Fruit fly (Drosophila melanogaster): ENCODE results near the gene cdm.

Gene cdm

dm6 chr3R:18185385-18185784 lies 2.1 kb upstream of the cdm start, which contains the start of the genes Arp5 and CG7208 (continued):
- no peak for TF ChIP-seq CG15011 (GFP tag; optimal IDR thresholded peaks at IDR 0.05)
- TF ChIP-seq Nf-YB (GFP tag; optimal IDR thresholded peaks at IDR 0.05): peak; percentile 52
- peak; percentile 34 for TF ChIP-seq CG6765 (GFP tag; optimal IDR thresholded peaks at IDR 0.05)
- TF ChIP-seq unpg (GFP tag; optimal IDR thresholded peaks at IDR 0.05): no peak
- no peak for TF ChIP-seq CG17186 (GFP tag; optimal IDR thresholded peaks at IDR 0.05)
- TF ChIP-seq CG8924 (tag; optimal IDR thresholded peaks at IDR 0.05): peak; percentile 65
- peak; percentile 39 for TF ChIP-seq gfzf (GFP tag; optimal IDR thresholded peaks at IDR 0.05)
- TF ChIP-seq H2.0 (GFP tag; IDR thresholded peaks at IDR 0.05): no peak
- no peak for TF ChIP-seq otp (GFP tag; IDR thresholded peaks at IDR 0.05)
- TF ChIP-seq Rfx (GFP tag; IDR thresholded peaks at IDR 0.05): peak; percentile 81
- no peak for TF ChIP-seq Hr39 (optimal IDR thresholded peaks at IDR 0.05)
- no peak for TF ChIP-seq sc (optimal IDR thresholded peaks at IDR 0.05)
- peak; percentile 47 for TF ChIP-seq sc (GFP tag; optimal IDR thresholded peaks at IDR 0.05)
- no peak for TF ChIP-seq chinmo (GFP tag; IDR thresholded peaks at IDR 0.05; ENCODE audit: partially characterized antibody)
- peak; percentile 84 for TF ChIP-seq row (GFP tag; IDR thresholded peaks at IDR 0.05)
- TF ChIP-seq MESR4 (GFP tag; optimal IDR thresholded peaks at IDR 0.05): peak; percentile 37
- no peak for TF ChIP-seq CG17912 (GFP tag; optimal IDR thresholded peaks at IDR 0.05)
- TF ChIP-seq Hr51 (GFP tag; optimal IDR thresholded peaks at IDR 0.05): peak in 1 of 2 experiments; percentile 44
- peak; percentile 51 for TF ChIP-seq CG17829 (tag; optimal IDR thresholded peaks at IDR 0.05)
- no peak for TF ChIP-seq CG8281 (tag; optimal IDR thresholded peaks at IDR 0.05)
- no peak for TF ChIP-seq ash1 (GFP tag; optimal IDR thresholded peaks at IDR 0.05)
- TF ChIP-seq Lim3 (GFP tag; IDR thresholded peaks at IDR 0.05): no peak
- no peak for TF ChIP-seq aop (GFP tag; IDR thresholded peaks at IDR 0.05)
- TF ChIP-seq tgo (GFP tag; IDR thresholded peaks at IDR 0.05): peak; percentile 66
- TF ChIP-seq wdn (GFP tag; IDR thresholded peaks at IDR 0.05): peak; percentile 39; the same call in 1 of the 2 replicates
- TF ChIP-seq sd (tag; optimal IDR thresholded peaks at IDR 0.05): no peak
- peak; percentile 61; the same call in 1 of the 2 replicates for TF ChIP-seq lmd (GFP tag; IDR thresholded peaks at IDR 0.05)
- TF ChIP-seq unc-4 (GFP tag; IDR thresholded peaks at IDR 0.05; ENCODE audit: partially characterized antibody): no peak
- TF ChIP-seq Bteb2 (GFP tag; optimal IDR thresholded peaks at IDR 0.05): peak; percentile 72
- TF ChIP-seq ERR (GFP tag; optimal IDR thresholded peaks at IDR 0.05): no peak
- no peak for TF ChIP-seq C15 (GFP tag; IDR thresholded peaks at IDR 0.05)
- TF ChIP-seq CG8089 (GFP tag; optimal IDR thresholded peaks at IDR 0.05): no peak
- TF ChIP-seq ato (GFP tag; IDR thresholded peaks at IDR 0.05; ENCODE audit: partially characterized antibody): no peak
- TF ChIP-seq Abd-B (GFP tag; optimal IDR thresholded peaks at IDR 0.05): peak; percentile 85
- peak; percentile 31 for TF ChIP-seq CG9609 (GFP tag; optimal IDR thresholded peaks at IDR 0.05)
- TF ChIP-seq pan (optimal IDR thresholded peaks at IDR 0.05): no peak
- peak in 1 of 2 experiments; percentile 71 for TF ChIP-seq pan (GFP tag; optimal IDR thresholded peaks at IDR 0.05 in 1 of 2, IDR thresholded peaks at IDR 0.05 in 1 of 2)
- peak; percentile 11 for TF ChIP-seq Mes4 (GFP tag; optimal IDR thresholded peaks at IDR 0.05)
- peak; percentile 8 for TF ChIP-seq her (GFP tag; optimal IDR thresholded peaks at IDR 0.05)
- TF ChIP-seq jigr1 (GFP tag; IDR thresholded peaks at IDR 0.05): no peak
- 0 out of 2 replicates have a peak, but pooled peaks have one; percentile 21 for TF ChIP-seq CG32767 (GFP tag; IDR thresholded peaks at IDR 0.05)
- TF ChIP-seq D19B (GFP tag; optimal IDR thresholded peaks at IDR 0.05): peak; percentile 42
- TF ChIP-seq CG4730 (GFP tag; IDR thresholded peaks at IDR 0.05): no peak
- TF ChIP-seq bigmax (GFP tag; optimal IDR thresholded peaks at IDR 0.05): no peak
- peak; percentile 82 for TF ChIP-seq CG12391 (tag; optimal IDR thresholded peaks at IDR 0.05)
- TF ChIP-seq jing (GFP tag; optimal IDR thresholded peaks at IDR 0.05): no peak
- TF ChIP-seq Fer1 (GFP tag; optimal IDR thresholded peaks at IDR 0.05): peak; percentile 70
- TF ChIP-seq CG17359 (tag; optimal IDR thresholded peaks at IDR 0.05): peak; percentile 74
- no peak for TF ChIP-seq pros (GFP tag; optimal IDR thresholded peaks at IDR 0.05)
- TF ChIP-seq HLH4C (GFP tag; IDR thresholded peaks at IDR 0.05; ENCODE audit: partially characterized antibody): no peak
- no peak for TF ChIP-seq tna (GFP tag; IDR thresholded peaks at IDR 0.05; ENCODE audit: partially characterized antibody)
